Worm (Caenorhabditis elegans): ENCODE data around the gene R02D5.6.

ce11 chrV:14480533-14480932 lies 37.4 kb downstream of the R02D5.6 start:
- no peak for TF ChIP-seq unc-62 (GFP tag; optimal IDR thresholded peaks at IDR 0.05)
- no peak for TF ChIP-seq ztf-11 (tag; optimal IDR thresholded peaks at IDR 0.05)
- TF ChIP-seq zip-8 (tag; optimal IDR thresholded peaks at IDR 0.05): no peak
